Worm (Caenorhabditis elegans) whole organism, L1 larva: Measurements from ENCODE around the gene ubxn-3.

ENCODE experiments used
- ceh-90 ChIP-seq: sonication (generic microtip); optimal IDR thresholded peaks from 2 replicates; lab custom pipeline; 2016; ENCODE audit warnings: missing genetic modification characterization, missing compliant biosample characterization
- efl-1 ChIP-seq, 4 experiments: fragments of 150-350 bp; optimal IDR thresholded peaks in 3 of 4; peaks in 1 of 4; 1 replicate in 1 of 4; 2 replicates in 3 of 4; lab custom pipeline; 2014; ENCODE audit warnings: missing biosample characterization in 2 of 4, missing genetic modification characterization in 2 of 4, missing genetic modification reagents in 2 of 4
- elt-3 ChIP-seq, 6 experiments: fragments of 150-350 bp in 1 of 6; sonication (generic microtip); optimal IDR thresholded peaks; 2 replicates each; lab custom pipeline; 2017 to 2018; ENCODE audit warnings: missing biosample characterization in 6 of 6, missing genetic modification characterization in 6 of 6, inconsistent platforms in 1 of 6
- fkh-10 ChIP-seq: sonication (generic microtip); optimal IDR thresholded peaks from 2 replicates; lab custom pipeline; 2017; ENCODE audit warnings: missing biosample characterization, missing genetic modification reagents, missing genetic modification characterization
- skn-1 ChIP-seq: fragments of 150-350 bp; optimal IDR thresholded peaks from 2 replicates; lab custom pipeline; 2014; ENCODE audit warnings: missing biosample characterization, missing genetic modification characterization
- sptf-1 ChIP-seq: fragments of 150-350 bp; optimal IDR thresholded peaks from 2 replicates; lab custom pipeline; 2014; ENCODE audit warnings: missing biosample characterization, missing genetic modification characterization
- unc-62 ChIP-seq: fragments of 150-350 bp; optimal IDR thresholded peaks from 2 replicates; lab custom pipeline; 2014; ENCODE audit warnings: missing biosample characterization, missing genetic modification reagents, missing genetic modification characterization
- zip-4 ChIP-seq: fragments of 200-800 bp; sonication (Bioruptor generic); optimal IDR thresholded peaks from 2 replicates; lab custom pipeline; 2018; ENCODE audit warnings: mild to moderate bottlenecking, missing genetic modification characterization, moderate library complexity, missing compliant biosample characterization

DNA sequence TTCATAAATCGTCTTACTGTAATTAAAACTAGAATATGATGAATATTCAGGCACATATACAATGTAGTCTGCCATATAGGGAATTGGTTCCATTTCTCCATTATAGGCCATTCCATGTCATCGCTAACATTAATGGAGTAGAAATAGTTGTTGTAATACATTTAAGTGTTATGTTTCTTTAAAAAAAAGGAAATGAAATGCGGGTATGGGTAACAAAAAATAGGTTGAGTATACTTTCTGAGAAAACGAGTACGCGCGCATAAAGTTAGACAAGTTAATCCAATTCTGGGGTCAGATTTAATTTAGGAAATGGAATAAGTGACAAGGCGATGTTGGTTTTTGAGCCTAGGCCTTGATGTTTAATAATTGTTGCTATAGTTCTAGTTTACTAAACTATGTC, 46.8 kb downstream of the ubxn-3 start, which contains the start of gene T01D1.7:
- no peak for TF ChIP-seq unc-62 (GFP tag; lab: Kevin White, UChicago)
- TF ChIP-seq zip-4 = no peak
- no peak for TF ChIP-seq ceh-90 (tag; lab: Kevin White, UChicago)
- no peak for TF ChIP-seq elt-3 (tag; optimal IDR thresholded peaks at IDR 0.05; lab: Kevin White, UChicago)
- no peak for TF ChIP-seq sptf-1 (tag; lab: Kevin White, UChicago)
- no peak for TF ChIP-seq fkh-10 (GFP tag; lab: Kevin White, UChicago)
- TF ChIP-seq efl-1 (optimal IDR thresholded peaks at IDR 0.05; lab: Kevin White, UChicago) = no peak
- TF ChIP-seq efl-1 (GFP tag; optimal IDR thresholded peaks at IDR 0.05 in 1 of 2; lab: Kevin White, UChicago) = no peak
- TF ChIP-seq skn-1 (tag; lab: Kevin White, UChicago) = no peak
